Worm (Caenorhabditis elegans): ENCODE measurements around the gene B0222.5.

DNA sequence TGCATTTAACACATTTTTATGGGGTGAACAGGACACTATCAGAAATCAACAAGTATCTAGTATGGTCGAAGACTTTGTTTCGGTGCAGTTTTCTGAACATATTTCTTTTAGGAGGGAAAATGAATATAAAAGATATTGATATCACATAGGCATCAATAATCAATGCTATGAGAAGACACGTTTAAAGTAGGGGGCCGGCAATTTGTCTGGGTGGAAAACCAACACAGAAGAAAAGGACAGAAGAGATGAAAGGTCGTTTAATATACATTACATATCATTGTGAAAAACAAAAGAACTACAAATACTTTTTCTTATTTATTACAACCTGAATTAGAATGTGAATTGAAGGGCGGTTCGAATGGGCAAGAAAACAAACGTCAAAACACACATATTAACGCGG lies 2.3 kb downstream of the B0222.5 start:
- no peak for TF ChIP-seq hnd-1 (tag; optimal IDR thresholded peaks at IDR 0.05)
- no peak for TF ChIP-seq flt-1 (GFP tag; IDR thresholded peaks at IDR 0.05)
- no peak for TF ChIP-seq pes-1 (GFP tag; IDR thresholded peaks at IDR 0.05)
- no peak for TF ChIP-seq ama-1 (optimal IDR thresholded peaks at IDR 0.05)
- TF ChIP-seq ceh-36 (tag; optimal IDR thresholded peaks at IDR 0.05) = no peak
- TF ChIP-seq hmbx-1 (tag; optimal IDR thresholded peaks at IDR 0.05) = no peak
- TF ChIP-seq ceh-13 (GFP tag; optimal IDR thresholded peaks at IDR 0.05) = no peak
- no peak for TF ChIP-seq tbx-37 (GFP tag; conservative IDR thresholded peaks at IDR 0.05)
- TF ChIP-seq sea-1 (GFP tag; conservative IDR thresholded peaks at IDR 0.05) = no peak
- no peak for TF ChIP-seq tra-4 (tag; optimal IDR thresholded peaks at IDR 0.05)
- no peak for TF ChIP-seq scrt-1 (GFP tag; IDR thresholded peaks at IDR 0.05)
- TF ChIP-seq tbx-11 (GFP tag; IDR thresholded peaks at IDR 0.05) = no peak
- TF ChIP-seq aly-1 (tag; optimal IDR thresholded peaks at IDR 0.05) = no peak
